Fruit fly (Drosophila melanogaster) whole organism, adult: ENCODE measurements around the gene scaf6.

ENCODE experiments used
- CG11617 ChIP-seq: fragments of 200-800 bp; sonication (Bioruptor generic); optimal IDR thresholded peaks from 2 replicates; lab custom pipeline; 2017; ENCODE audit warnings: mild to moderate bottlenecking, missing biosample characterization, missing genetic modification reagents, missing genetic modification characterization
- CG14711 ChIP-seq: fragments of 200-800 bp; sonication (Bioruptor generic); optimal IDR thresholded peaks from 2 replicates; lab custom pipeline; 2018; ENCODE audit warnings: missing biosample characterization, mild to moderate bottlenecking, missing genetic modification characterization, moderate library complexity
- CG1620 ChIP-seq: fragments of 200-800 bp; sonication (Bioruptor generic); optimal IDR thresholded peaks from 2 replicates; lab custom pipeline; 2016; ENCODE audit warnings: missing biosample characterization, missing genetic modification characterization
- CG33017 ChIP-seq: fragments of 200-800 bp; sonication (Bioruptor generic); optimal IDR thresholded peaks from 2 replicates; lab custom pipeline; 2018; ENCODE audit warnings: missing biosample characterization, mild to moderate bottlenecking, missing genetic modification characterization, moderate library complexity
- CG5204 ChIP-seq: fragments of 200-800 bp; sonication (Bioruptor generic); optimal IDR thresholded peaks from 2 replicates; lab custom pipeline; 2016; ENCODE audit warnings: missing biosample characterization, missing genetic modification characterization
- CG7045 ChIP-seq: fragments of 200-800 bp; sonication (Bioruptor generic); optimal IDR thresholded peaks from 2 replicates; lab custom pipeline; 2017; ENCODE audit warnings: missing biosample characterization, mild to moderate bottlenecking, missing genetic modification characterization
- CG7101 ChIP-seq: fragments of 200-800 bp; sonication (Bioruptor generic); optimal IDR thresholded peaks from 2 replicates; lab custom pipeline; 2018; ENCODE audit warnings: missing biosample characterization, mild to moderate bottlenecking, missing genetic modification characterization, moderate library complexity
- Clk ChIP-seq: fragments of 200-800 bp; sonication (Bioruptor generic); optimal IDR thresholded peaks from 2 replicates; lab custom pipeline; 2017; ENCODE audit warnings: missing biosample characterization, missing genetic modification characterization
- Crg-1 ChIP-seq: fragments of 200-800 bp; sonication (Bioruptor generic); optimal IDR thresholded peaks from 2 replicates; lab custom pipeline; 2016; ENCODE audit warnings: missing biosample characterization, missing genetic modification characterization
- Hr96 ChIP-seq: fragments of 200-800 bp; sonication (Bioruptor generic); optimal IDR thresholded peaks from 2 replicates; lab custom pipeline; 2016; ENCODE audit warnings: missing biosample characterization, missing genetic modification characterization
- bab1 ChIP-seq: fragments of 200-800 bp; sonication (Bioruptor generic); optimal IDR thresholded peaks from 3 replicates; lab custom pipeline; 2019; ENCODE audit warnings: missing biosample characterization, mild to moderate bottlenecking, missing genetic modification characterization, moderate library complexity
- cic ChIP-seq: fragments of 200-800 bp; sonication (Bioruptor generic); optimal IDR thresholded peaks from 2 replicates; lab custom pipeline; 2017; ENCODE audit warnings: missing biosample characterization, mild to moderate bottlenecking, missing genetic modification characterization, moderate library complexity
- cnc ChIP-seq, 2 experiments: fragments of >200 bp; optimal IDR thresholded peaks; 2 replicates each; lab custom pipeline; 2017
- kay ChIP-seq: fragments of 200-800 bp; sonication (Bioruptor generic); peaks from one replicate; lab custom pipeline; 2016; ENCODE audit warnings: missing biosample characterization, missing genetic modification characterization, borderline replicate concordance
- ovo ChIP-seq: fragments of 200-800 bp; sonication (Bioruptor generic); optimal IDR thresholded peaks from 2 replicates; lab custom pipeline; 2016; ENCODE audit warnings: missing biosample characterization, missing genetic modification characterization
- tj ChIP-seq: fragments of 200-800 bp; sonication (Bioruptor generic); optimal IDR thresholded peaks from 3 replicates; lab custom pipeline; 2017; ENCODE audit warnings: missing biosample characterization, mild to moderate bottlenecking, missing genetic modification characterization, moderate library complexity
- toe ChIP-seq: fragments of 200-800 bp; sonication (Bioruptor generic); optimal IDR thresholded peaks from 2 replicates; lab custom pipeline; 2016; ENCODE audit warnings: missing biosample characterization, missing genetic modification characterization

scaf6 gene

dm6 chr3L:16988526-16988925 lies 53.8 kb downstream of the scaf6 start:
- TF ChIP-seq tj (GFP tag; lab: Kevin White, UChicago) (no peak), cic (GFP tag; lab: Kevin White, UChicago) (no peak), CG7101 (tag; lab: Kevin White, UChicago) (no peak), toe (GFP tag; lab: Kevin White, UChicago) (no peak), CG1620 (GFP tag; lab: Kevin White, UChicago) (no peak), Hr96 (GFP tag; lab: Kevin White, UChicago) (no peak), CG5204 (GFP tag; lab: Kevin White, UChicago) (no peak), Crg-1 (GFP tag; lab: Kevin White, UChicago) (no peak), CG7045 (GFP tag; lab: Kevin White, UChicago) (no peak), cnc (optimal IDR thresholded peaks at IDR 0.05; lab: Kevin White, UChicago) (no peak), bab1 (GFP tag; lab: Kevin White, UChicago) (no peak)

dm6 chr3L:16987347-16987746 lies 55.0 kb downstream of the scaf6 start:
- TF ChIP-seq cnc (optimal IDR thresholded peaks at IDR 0.05; lab: Kevin White, UChicago), result no peak
- TF ChIP-seq CG11617, result no peak
- no peak for TF ChIP-seq CG14711 (tag; lab: Kevin White, UChicago)
- no peak for TF ChIP-seq Clk (GFP tag; lab: Kevin White, UChicago)
- no peak for TF ChIP-seq ovo
- no peak for TF ChIP-seq bab1 (GFP tag; lab: Kevin White, UChicago)
- no peak for TF ChIP-seq Hr96 (GFP tag; lab: Kevin White, UChicago)
- TF ChIP-seq kay (GFP tag; lab: Kevin White, UChicago), result no peak
- TF ChIP-seq CG1620 (GFP tag; lab: Kevin White, UChicago), result no peak
- TF ChIP-seq CG7045 (GFP tag; lab: Kevin White, UChicago), result no peak
- no peak for TF ChIP-seq cic (GFP tag; lab: Kevin White, UChicago)
- no peak for TF ChIP-seq toe (GFP tag; lab: Kevin White, UChicago)
- TF ChIP-seq CG33017 (tag; lab: Kevin White, UChicago), result no peak
